Fruit fly (Drosophila melanogaster) whole organism, pupa: ENCODE results near the gene CG33772.

Source experiments
- CG10348 ChIP-seq: fragments of 200-800 bp; sonication (Bioruptor generic); IDR thresholded peaks from 2 replicates; pipeline ENCODE4 v1.3.6; 2022; ENCODE audit warnings: missing biosample characterization, missing genetic modification characterization
- CG12605 ChIP-seq: fragments of 200-800 bp; sonication (Bioruptor generic); IDR thresholded peaks from 2 replicates; pipeline ENCODE4 v1.3.6; 2022; ENCODE audit warnings: missing biosample characterization, missing genetic modification characterization
- CG13204 ChIP-seq: fragments of 200-800 bp; sonication (Bioruptor generic); optimal IDR thresholded peaks from 2 replicates; lab custom pipeline; 2018; ENCODE audit warnings: missing biosample characterization, mild to moderate bottlenecking, missing genetic modification characterization, moderate library complexity
- CG14655 ChIP-seq: fragments of 200-800 bp; sonication (Bioruptor generic); optimal IDR thresholded peaks from 3 replicates; lab custom pipeline; 2017; ENCODE audit warnings: mild to moderate bottlenecking, missing biosample characterization, missing genetic modification reagents, missing genetic modification characterization
- CG15710 ChIP-seq: fragments of 200-800 bp; sonication (Bioruptor generic); optimal IDR thresholded peaks from 2 replicates; lab custom pipeline; 2018; ENCODE audit warnings: missing biosample characterization, mild to moderate bottlenecking, missing genetic modification characterization, moderate library complexity
- CG17806 ChIP-seq: fragments of 200-800 bp; sonication (Bioruptor generic); optimal IDR thresholded peaks from 2 replicates; lab custom pipeline; 2018; ENCODE audit warnings: missing biosample characterization, mild to moderate bottlenecking, missing genetic modification characterization, moderate library complexity
- CG32121 ChIP-seq: fragments of 200-800 bp; sonication (Bioruptor generic); IDR thresholded peaks from 2 replicates; pipeline ENCODE4 v1.3.6; 2022; ENCODE audit warnings: missing biosample characterization, missing genetic modification characterization
- CG34367 ChIP-seq: fragments of 200-800 bp; sonication (Bioruptor generic); optimal IDR thresholded peaks from 2 replicates; lab custom pipeline; 2018; ENCODE audit warnings: missing biosample characterization, mild to moderate bottlenecking, missing genetic modification characterization
- CG4496 ChIP-seq: fragments of 200-800 bp; sonication (Bioruptor generic); IDR thresholded peaks from 3 replicates; pipeline ENCODE4 v1.3.6; 2022; ENCODE audit warnings: missing biosample characterization, missing genetic modification characterization
- CG8159 ChIP-seq: fragments of 200-800 bp; sonication (Bioruptor generic); optimal IDR thresholded peaks from 3 replicates; lab custom pipeline; 2018; ENCODE audit warnings: missing biosample characterization, mild to moderate bottlenecking, missing genetic modification characterization, moderate library complexity
- CG8301 ChIP-seq: fragments of 200-800 bp; sonication (Bioruptor generic); optimal IDR thresholded peaks from 2 replicates; lab custom pipeline; 2018; ENCODE audit warnings: missing biosample characterization, mild to moderate bottlenecking, missing genetic modification characterization
- CG9948 ChIP-seq: fragments of 200-800 bp; sonication (Bioruptor generic); optimal IDR thresholded peaks from 2 replicates; lab custom pipeline; 2018; ENCODE audit warnings: missing biosample characterization, mild to moderate bottlenecking, missing genetic modification characterization, moderate library complexity
- D1 ChIP-seq: fragments of 200-800 bp; sonication (Bioruptor generic); optimal IDR thresholded peaks from 2 replicates; lab custom pipeline; 2018; ENCODE audit warnings: missing biosample characterization, mild to moderate bottlenecking, missing genetic modification characterization, moderate library complexity
- EcR ChIP-seq: fragments of 200-800 bp; sonication (Bioruptor generic); optimal IDR thresholded peaks from 3 replicates; lab custom pipeline; 2019; ENCODE audit warnings: missing biosample characterization, missing genetic modification characterization, mild to moderate bottlenecking, moderate library complexity, missing genetic modification reagents
- Ets98B ChIP-seq: fragments of 200-800 bp; sonication (Bioruptor generic); IDR thresholded peaks from 2 replicates; pipeline ENCODE4 v1.3.6; 2022; ENCODE audit warnings: missing biosample characterization, missing genetic modification characterization
- Pif1A ChIP-seq: fragments of 200-800 bp; sonication (Bioruptor generic); optimal IDR thresholded peaks from 3 replicates; lab custom pipeline; 2016; ENCODE audit warnings: missing biosample characterization, missing genetic modification characterization
- Pif1B ChIP-seq: fragments of 200-800 bp; sonication (Bioruptor generic); optimal IDR thresholded peaks from 3 replicates; lab custom pipeline; 2016; ENCODE audit warnings: missing biosample characterization, missing genetic modification characterization
- Snoo ChIP-seq: fragments of 200-800 bp; sonication (Bioruptor generic); optimal IDR thresholded peaks from 3 replicates; lab custom pipeline; 2017; ENCODE audit warnings: missing biosample characterization, mild to moderate bottlenecking, missing genetic modification characterization, inconsistent platforms
- fd96Ca ChIP-seq: fragments of 200-800 bp; sonication (Bioruptor generic); IDR thresholded peaks from 3 replicates; pipeline ENCODE4 v1.3.6; 2022; ENCODE audit warnings: missing biosample characterization, missing genetic modification characterization
- gl ChIP-seq: fragments of 200-800 bp; sonication (Bioruptor generic); optimal IDR thresholded peaks from 2 replicates; lab custom pipeline; 2018; ENCODE audit warnings: missing biosample characterization, mild to moderate bottlenecking, missing genetic modification characterization
- rn ChIP-seq: fragments of 200-800 bp; sonication (Bioruptor generic); IDR thresholded peaks from 2 replicates; pipeline ENCODE4 v1.3.6; 2022; ENCODE audit warnings: missing biosample characterization, missing genetic modification characterization

Gene CG33772

DNA sequence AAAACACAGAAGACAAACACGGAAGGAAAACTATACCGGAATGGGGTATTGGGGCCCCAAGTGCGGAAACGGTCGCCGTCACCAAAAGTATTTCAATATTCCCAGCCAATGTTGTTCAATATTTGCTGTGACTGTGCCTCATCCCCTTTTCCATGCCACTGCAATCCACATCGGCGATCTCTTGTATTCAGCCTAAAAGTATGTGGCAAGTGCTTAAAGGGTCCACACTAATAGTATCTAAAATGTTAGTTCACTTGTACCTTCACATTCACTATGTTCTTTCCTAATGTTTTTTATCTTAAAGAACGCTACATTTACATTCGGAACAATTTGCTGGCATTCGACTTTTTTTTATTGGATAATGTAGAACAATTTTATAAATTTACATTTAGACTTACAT is 28.6 kb upstream of the CG33772 start:
- no peak for TF ChIP-seq CG9948
- TF ChIP-seq D1 (tag; lab: Kevin White, UChicago) = no peak
- TF ChIP-seq CG13204 = no peak
- no peak for TF ChIP-seq CG10348 (GFP tag; lab: Robert Waterston, UW)
- TF ChIP-seq CG8159 (tag; lab: Kevin White, UChicago) = no peak
- TF ChIP-seq, all 21 proteins: peak for 0

- TF ChIP-seq CG17806 (tag; lab: Kevin White, UChicago) (no peak), gl (tag; lab: Kevin White, UChicago) (no peak), CG34367 (tag; lab: Kevin White, UChicago) (no peak), fd96Ca (no peak), CG10348 (GFP tag; lab: Robert Waterston, UW) (no peak), CG14655 (no peak), CG15710 (no peak), Snoo (tag; lab: Kevin White, UChicago) (no peak), Pif1B (GFP tag; lab: Kevin White, UChicago) (no peak), CG12605 (no peak), CG4496 (GFP tag; lab: Robert Waterston, UW) (no peak), Pif1A (GFP tag; lab: Kevin White, UChicago) (no peak), CG8159 (tag; lab: Kevin White, UChicago) (no peak)
Observed at dm6 chr3L:22671699-22672276, 19.5 kb upstream of the CG33772 start.

dm6 chr3L:22670174-22670573 is 17.8 kb upstream of the CG33772 start:
- TF ChIP-seq Ets98B (GFP tag; lab: Robert Waterston, UW) = no peak
- no peak for TF ChIP-seq D1 (tag; lab: Kevin White, UChicago)
- TF ChIP-seq Pif1A (GFP tag; lab: Kevin White, UChicago) = no peak
- TF ChIP-seq CG15710 = no peak
- TF ChIP-seq Pif1B (GFP tag; lab: Kevin White, UChicago) = no peak
- TF ChIP-seq CG32121 = no peak
- TF ChIP-seq CG8301 = no peak
- no peak for TF ChIP-seq EcR (GFP tag; lab: Kevin White, UChicago)
- no peak for TF ChIP-seq fd96Ca
- TF ChIP-seq CG17806 (tag; lab: Kevin White, UChicago) = no peak
- no peak for TF ChIP-seq gl (tag; lab: Kevin White, UChicago)
- TF ChIP-seq, all 21 proteins: peak for 0

dm6 chr3L:22669275-22670006 is 17.1 kb upstream of the CG33772 start, which contains the start of gene Jhbp6:
Gene Jhbp6, plus strand, starts transcription at chr3L:22669956.
- TF ChIP-seq CG13204 (no peak), CG9948 (no peak), CG10348 (GFP tag; lab: Robert Waterston, UW) (no peak), CG17806 (tag; lab: Kevin White, UChicago) (no peak), CG8159 (tag; lab: Kevin White, UChicago) (no peak), fd96Ca (no peak)

DNA sequence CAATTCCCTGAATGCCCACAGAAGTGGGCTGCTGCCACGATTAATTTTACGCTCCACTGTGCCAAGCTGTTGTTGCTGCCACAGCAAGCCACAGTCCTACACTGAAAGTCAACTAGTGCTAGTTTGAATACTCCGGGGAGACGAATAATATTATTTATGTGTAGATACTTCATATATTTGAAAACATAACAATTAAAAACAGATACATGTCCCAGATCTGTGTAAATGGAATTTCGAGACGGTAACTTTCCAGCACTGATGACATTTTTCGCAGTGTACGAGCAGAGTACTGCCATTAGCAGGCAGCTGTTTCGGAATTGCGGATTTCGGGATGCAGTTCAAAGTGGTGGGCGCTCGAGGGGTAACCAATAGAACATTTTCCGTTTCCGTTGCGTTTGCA is 12.8 kb upstream of the CG33772 start:
- TF ChIP-seq gl (tag; lab: Kevin White, UChicago) (no peak), CG9948 (peak; percentile 16), CG13204 (no peak), CG8159 (tag; lab: Kevin White, UChicago) (peak; percentile 28)

- TF ChIP-seq Snoo (tag; lab: Kevin White, UChicago) (no peak), Pif1A (GFP tag; lab: Kevin White, UChicago) (no peak), Ets98B (GFP tag; lab: Robert Waterston, UW) (no peak), CG10348 (GFP tag; lab: Robert Waterston, UW) (no peak), CG14655 (no peak), CG9948 (no peak), fd96Ca (no peak), rn (GFP tag; lab: Robert Waterston, UW) (no peak), Pif1B (GFP tag; lab: Kevin White, UChicago) (no peak), CG8159 (tag; lab: Kevin White, UChicago) (no peak), EcR (GFP tag; lab: Kevin White, UChicago) (no peak), CG34367 (tag; lab: Kevin White, UChicago) (no peak), CG32121 (no peak), gl (tag; lab: Kevin White, UChicago) (no peak), D1 (tag; lab: Kevin White, UChicago) (no peak), CG13204 (no peak)
Observed at dm6 chr3L:22649096-22649495, 3.2 kb downstream of the CG33772 start, which contains the start of gene CG33771. Gene CG33771, plus strand, starts transcription at chr3L:22649396.

dm6 chr3L:22648372-22648771 is 4.0 kb downstream of the CG33772 start, which contains the start of gene CG33770:
Gene CG33770, plus strand, starts transcription at chr3L:22648672.
- TF ChIP-seq CG9948 = no peak
- TF ChIP-seq CG34367 (tag; lab: Kevin White, UChicago) = no peak
- TF ChIP-seq CG10348 (GFP tag; lab: Robert Waterston, UW) = no peak
- no peak for TF ChIP-seq CG12605
- no peak for TF ChIP-seq fd96Ca
- TF ChIP-seq rn (GFP tag; lab: Robert Waterston, UW) = no peak
- no peak for TF ChIP-seq CG17806 (tag; lab: Kevin White, UChicago)
- TF ChIP-seq Snoo (tag; lab: Kevin White, UChicago) = no peak
- no peak for TF ChIP-seq Pif1A (GFP tag; lab: Kevin White, UChicago)
- no peak for TF ChIP-seq CG15710
- TF ChIP-seq CG32121 = no peak
- no peak for TF ChIP-seq D1 (tag; lab: Kevin White, UChicago)
- no peak for TF ChIP-seq CG8159 (tag; lab: Kevin White, UChicago)
- TF ChIP-seq CG14655 = no peak
- TF ChIP-seq CG4496 (GFP tag; lab: Robert Waterston, UW) = no peak
- no peak for TF ChIP-seq gl (tag; lab: Kevin White, UChicago)
- TF ChIP-seq Ets98B (GFP tag; lab: Robert Waterston, UW) = no peak
- no peak for TF ChIP-seq EcR (GFP tag; lab: Kevin White, UChicago)
- no peak for TF ChIP-seq CG8301
- TF ChIP-seq CG13204 = no peak
